Fruit fly (Drosophila melanogaster) whole organism, embryonic: ENCODE results near the gene tok.

Source experiments
- ATbp ChIP-seq: fragments of 200-800 bp; sonication (Bioruptor generic); optimal IDR thresholded peaks from 2 replicates; lab custom pipeline; 2017; ENCODE audit warnings: missing biosample characterization, mild to moderate bottlenecking, missing genetic modification characterization, missing genetic modification reagents
- CG10274 ChIP-seq: fragments of 200-800 bp; sonication (Bioruptor generic); optimal IDR thresholded peaks from 3 replicates; lab custom pipeline; 2017; ENCODE audit warnings: missing biosample characterization, mild to moderate bottlenecking, missing genetic modification characterization
- CG10431 ChIP-seq: fragments of 200-800 bp; sonication (Bioruptor generic); optimal IDR thresholded peaks from 3 replicates; lab custom pipeline; 2018; ENCODE audit warnings: missing biosample characterization, mild to moderate bottlenecking, missing genetic modification characterization
- CG10462 ChIP-seq: fragments of 200-800 bp; sonication (Bioruptor generic); optimal IDR thresholded peaks from 2 replicates; lab custom pipeline; 2016; ENCODE audit warnings: missing biosample characterization, missing genetic modification characterization
- CG11247 ChIP-seq: fragments of 200-800 bp; sonication (Bioruptor generic); IDR thresholded peaks from 2 replicates; pipeline ENCODE4 v1.3.6; 2022; ENCODE audit warnings: missing biosample characterization, missing genetic modification characterization
- CG12155 ChIP-seq: fragments of 200-800 bp; sonication (Bioruptor generic); optimal IDR thresholded peaks from 3 replicates; lab custom pipeline; 2016; ENCODE audit warnings: missing biosample characterization, missing genetic modification characterization
- CG12769 ChIP-seq: fragments of 200-800 bp; sonication (Bioruptor generic); optimal IDR thresholded peaks from 2 replicates; lab custom pipeline; 2019; ENCODE audit warnings: missing biosample characterization, mild to moderate bottlenecking, missing genetic modification characterization, moderate library complexity
- CG12942 ChIP-seq: fragments of 200-800 bp; sonication (Bioruptor generic); optimal IDR thresholded peaks from 3 replicates; lab custom pipeline; 2016; ENCODE audit warnings: missing biosample characterization, missing genetic modification characterization
- CG15073 ChIP-seq: fragments of 200-800 bp; sonication (Bioruptor generic); optimal IDR thresholded peaks from 2 replicates; lab custom pipeline; 2016; ENCODE audit warnings: missing biosample characterization, missing genetic modification characterization
- CG15514 ChIP-seq: fragments of 200-800 bp; sonication (Bioruptor generic); optimal IDR thresholded peaks from 3 replicates; lab custom pipeline; 2017; ENCODE audit warnings: missing biosample characterization, missing genetic modification characterization, mild to moderate bottlenecking, moderate library complexity, missing genetic modification reagents
- CG16863 ChIP-seq: fragments of 200-800 bp; sonication (Bioruptor generic); optimal IDR thresholded peaks from 3 replicates; lab custom pipeline; 2016; ENCODE audit warnings: missing biosample characterization, missing genetic modification characterization
- CG18011 ChIP-seq: fragments of 200-800 bp; sonication (Bioruptor generic); optimal IDR thresholded peaks from 2 replicates; lab custom pipeline; 2017; ENCODE audit warnings: missing biosample characterization, missing genetic modification characterization, mild to moderate bottlenecking, moderate library complexity, missing genotype
- CG18619 ChIP-seq: fragments of 200-800 bp; sonication (Bioruptor generic); optimal IDR thresholded peaks from 3 replicates; lab custom pipeline; 2017; ENCODE audit warnings: missing biosample characterization, mild to moderate bottlenecking, missing genetic modification characterization
- CG2712 ChIP-seq: fragments of 200-800 bp; optimal IDR thresholded peaks from 3 replicates; lab custom pipeline; 2019; ENCODE audit warnings: missing biosample characterization, mild to moderate bottlenecking, missing genetic modification characterization, moderate library complexity
- CG31388 ChIP-seq: fragments of 200-800 bp; sonication (Bioruptor generic); optimal IDR thresholded peaks from 2 replicates; lab custom pipeline; 2016; ENCODE audit warnings: missing biosample characterization, missing genetic modification characterization
- CG6791 ChIP-seq: fragments of 200-800 bp; sonication (Bioruptor generic); IDR thresholded peaks from 3 replicates; pipeline ENCODE4 v1.3.6; 2022; ENCODE audit warnings: missing biosample characterization, missing genetic modification characterization; ENCODE audit not compliant: partially characterized antibody
- CG7745 ChIP-seq: fragments of 200-800 bp; sonication (Bioruptor generic); optimal IDR thresholded peaks from 2 replicates; lab custom pipeline; 2018; ENCODE audit warnings: missing biosample characterization, mild to moderate bottlenecking, missing genetic modification characterization, moderate library complexity
- CG9797 ChIP-seq: fragments of 200-800 bp; sonication (Bioruptor generic); optimal IDR thresholded peaks from 3 replicates; lab custom pipeline; 2018; ENCODE audit warnings: missing biosample characterization, mild to moderate bottlenecking, missing genetic modification characterization
- CrebB ChIP-seq: fragments of 200-800 bp; sonication (Bioruptor generic); optimal IDR thresholded peaks from 3 replicates; lab custom pipeline; 2018; ENCODE audit warnings: missing biosample characterization, mild to moderate bottlenecking, missing genetic modification characterization
- Dad ChIP-seq: fragments of 200-800 bp; sonication (Bioruptor generic); optimal IDR thresholded peaks from 3 replicates; lab custom pipeline; 2016; ENCODE audit warnings: missing biosample characterization, missing genetic modification characterization
- Dbx ChIP-seq: fragments of 200-800 bp; sonication (Bioruptor generic); IDR thresholded peaks from 3 replicates; pipeline ENCODE4 v1.3.6; 2022; ENCODE audit warnings: missing biosample characterization, missing genetic modification characterization
- Drgx ChIP-seq: fragments of 200-800 bp; sonication (Bioruptor generic); IDR thresholded peaks from 2 replicates; pipeline ENCODE4 v1.3.6; 2022; ENCODE audit warnings: missing biosample characterization, missing genetic modification characterization
- Elba2 ChIP-seq: fragments of 200-800 bp; sonication (Bioruptor generic); optimal IDR thresholded peaks from 3 replicates; lab custom pipeline; 2016; ENCODE audit warnings: missing biosample characterization, missing genetic modification characterization
- GATAe ChIP-seq: fragments of 200-800 bp; sonication (Bioruptor generic); conservative IDR thresholded peaks from 2 replicates; pipeline ENCODE4 v1.3.6; 2022; ENCODE audit warnings: missing biosample characterization, missing genetic modification characterization
- H2.0 ChIP-seq: fragments of 200-800 bp; sonication (Bioruptor generic); IDR thresholded peaks from 2 replicates; pipeline ENCODE4 v1.3.6; 2022; ENCODE audit warnings: missing biosample characterization, missing genetic modification characterization
- Hmx ChIP-seq: fragments of 200-800 bp; sonication (Bioruptor generic); optimal IDR thresholded peaks from 2 replicates; lab custom pipeline; 2016; ENCODE audit warnings: missing biosample characterization, missing genetic modification characterization
- Hr51 ChIP-seq, 2 experiments: fragments of 200-800 bp; sonication (Bioruptor generic); optimal IDR thresholded peaks; 2 replicates in 1 of 2; 3 replicates in 1 of 2; lab custom pipeline; 2016 to 2018; ENCODE audit warnings: missing biosample characterization in 2 of 2, missing genetic modification characterization in 2 of 2, mild to moderate bottlenecking in 1 of 2, moderate library complexity in 1 of 2
- MESR4 ChIP-seq: fragments of 200-800 bp; sonication (Bioruptor generic); optimal IDR thresholded peaks from 2 replicates; lab custom pipeline; 2018; ENCODE audit warnings: missing biosample characterization, mild to moderate bottlenecking, missing genetic modification characterization, moderate library complexity
- MTF-1 ChIP-seq: fragments of 200-800 bp; sonication (Bioruptor generic); optimal IDR thresholded peaks from 2 replicates; lab custom pipeline; 2018; ENCODE audit warnings: missing biosample characterization, mild to moderate bottlenecking, missing genetic modification characterization, borderline replicate concordance
- Poxn ChIP-seq: fragments of 200-800 bp; sonication (Bioruptor generic); IDR thresholded peaks from 2 replicates; pipeline ENCODE4 v1.3.6; 2022; ENCODE audit warnings: missing biosample characterization, missing genetic modification characterization
- Six4 ChIP-seq: fragments of 200-800 bp; sonication (Bioruptor generic); optimal IDR thresholded peaks from 2 replicates; lab custom pipeline; 2016; ENCODE audit warnings: missing biosample characterization, missing genetic modification characterization
- Sry-β ChIP-seq: fragments of 200-800 bp; sonication (Bioruptor generic); optimal IDR thresholded peaks from 2 replicates; lab custom pipeline; 2018; ENCODE audit warnings: missing biosample characterization, mild to moderate bottlenecking, missing genetic modification characterization, moderate library complexity
- Tbp ChIP-seq: fragments of >200 bp; optimal IDR thresholded peaks from 2 replicates; lab custom pipeline; 2018; ENCODE audit warnings: missing biosample characterization, missing genetic modification characterization
- Vsx1 ChIP-seq: fragments of 200-800 bp; sonication (Bioruptor generic); optimal IDR thresholded peaks from 2 replicates; lab custom pipeline; 2017; ENCODE audit warnings: missing biosample characterization, mild to moderate bottlenecking, missing genetic modification characterization, missing genetic modification reagents
- Xrp1 ChIP-seq: fragments of 200-800 bp; sonication (Bioruptor generic); IDR thresholded peaks from 2 replicates; pipeline ENCODE4 v1.3.6; 2022; ENCODE audit warnings: missing biosample characterization, missing genetic modification characterization
- ato ChIP-seq: fragments of 200-800 bp; sonication (Bioruptor generic); IDR thresholded peaks from 2 replicates; pipeline ENCODE4 v1.3.6; 2022; ENCODE audit warnings: missing biosample characterization, missing genetic modification characterization; ENCODE audit not compliant: partially characterized antibody
- bowl ChIP-seq: fragments of 200-800 bp; sonication (Bioruptor generic); IDR thresholded peaks from 2 replicates; pipeline ENCODE4 v1.3.6; 2022; ENCODE audit warnings: missing biosample characterization, missing genetic modification characterization
- dmrt99B ChIP-seq: fragments of 200-800 bp; sonication (Bioruptor generic); optimal IDR thresholded peaks from 2 replicates; lab custom pipeline; 2018; ENCODE audit warnings: missing biosample characterization, mild to moderate bottlenecking, missing genetic modification characterization, moderate library complexity
- emc ChIP-seq: fragments of 200-800 bp; sonication (Bioruptor generic); optimal IDR thresholded peaks from 2 replicates; lab custom pipeline; 2016; ENCODE audit warnings: missing biosample characterization, missing genetic modification characterization
- gcm2 ChIP-seq: fragments of 200-800 bp; sonication (Bioruptor generic); optimal IDR thresholded peaks from 2 replicates; lab custom pipeline; 2016; ENCODE audit warnings: missing biosample characterization, missing genetic modification characterization
- grau ChIP-seq: fragments of 200-800 bp; optimal IDR thresholded peaks from 3 replicates; lab custom pipeline; 2019; ENCODE audit warnings: missing biosample characterization, mild to moderate bottlenecking, missing genetic modification characterization, moderate library complexity
- pb ChIP-seq: fragments of 200-800 bp; sonication (Bioruptor generic); optimal IDR thresholded peaks from 3 replicates; lab custom pipeline; 2016; ENCODE audit warnings: missing biosample characterization, missing genetic modification characterization
- pfk ChIP-seq: fragments of 200-800 bp; sonication (Bioruptor generic); optimal IDR thresholded peaks from 2 replicates; lab custom pipeline; 2018; ENCODE audit warnings: missing biosample characterization, mild to moderate bottlenecking, missing genetic modification characterization, moderate library complexity
- pnt ChIP-seq: fragments of 200-800 bp; sonication (Bioruptor generic); optimal IDR thresholded peaks from 3 replicates; lab custom pipeline; 2016; ENCODE audit warnings: missing biosample characterization, missing genetic modification characterization
- sqz ChIP-seq: fragments of 200-800 bp; sonication (Bioruptor generic); optimal IDR thresholded peaks from 3 replicates; lab custom pipeline; 2018; ENCODE audit warnings: missing biosample characterization, mild to moderate bottlenecking, missing genetic modification characterization
- tna ChIP-seq: fragments of 200-800 bp; sonication (Bioruptor generic); IDR thresholded peaks from 2 replicates; pipeline ENCODE4 v1.3.6; 2022; ENCODE audit warnings: missing biosample characterization, missing genetic modification characterization; ENCODE audit not compliant: partially characterized antibody
- tx ChIP-seq: fragments of 200-800 bp; sonication (Bioruptor generic); optimal IDR thresholded peaks from 2 replicates; lab custom pipeline; 2016; ENCODE audit warnings: missing biosample characterization, missing genetic modification characterization
- wdn ChIP-seq: fragments of 200-800 bp; sonication (Bioruptor generic); IDR thresholded peaks from 2 replicates; pipeline ENCODE4 v1.3.6; 2022; ENCODE audit warnings: missing biosample characterization, missing genetic modification characterization

The tok gene

dm6 chr3R:24768538-24769401 lies 49.3 kb downstream of the tok start, which contains the start of gene CG13631 (continued):
- no peak for TF ChIP-seq tna (GFP tag; lab: Robert Waterston, UW)
- no peak for TF ChIP-seq MESR4 (GFP tag; lab: Kevin White, UChicago)
- TF ChIP-seq Sry-β (GFP tag; lab: Kevin White, UChicago) = peak; percentile 68
- peak; percentile 90 for TF ChIP-seq CG12942 (GFP tag; lab: Kevin White, UChicago)
- TF ChIP-seq pfk (GFP tag; lab: Kevin White, UChicago) = no peak
- peak; percentile 96 for TF ChIP-seq Six4 (GFP tag; lab: Kevin White, UChicago)
- TF ChIP-seq CG16863 = peak; percentile 96
- peak; percentile 90 for TF ChIP-seq CG31388 (GFP tag; lab: Kevin White, UChicago)
- TF ChIP-seq pnt (GFP tag; lab: Kevin White, UChicago) = peak; percentile 97
- TF ChIP-seq Elba2 (GFP tag; lab: Kevin White, UChicago) = no peak
- TF ChIP-seq CG6791 (GFP tag; lab: Robert Waterston, UW) = no peak
- peak; percentile 91 for TF ChIP-seq CG18619 (GFP tag; lab: Kevin White, UChicago)
- TF ChIP-seq Xrp1 (GFP tag; lab: Robert Waterston, UW) = peak; percentile 96
- peak; percentile 10 for TF ChIP-seq emc (GFP tag; lab: Kevin White, UChicago)
- peak; percentile 92 for TF ChIP-seq pb (GFP tag; lab: Kevin White, UChicago)
- TF ChIP-seq Hmx (GFP tag; lab: Kevin White, UChicago) = peak; percentile 59
- TF ChIP-seq CG12155 (GFP tag; lab: Kevin White, UChicago) = peak; percentile 82
- peak; percentile 77 for TF ChIP-seq H2.0 (GFP tag; lab: Robert Waterston, UW)
- no peak for TF ChIP-seq GATAe (GFP tag; lab: Robert Waterston, UW)
- TF ChIP-seq Tbp (GFP tag; lab: Kevin White, UChicago) = no peak
- TF ChIP-seq CG10462 (GFP tag; lab: Kevin White, UChicago) = peak; percentile 96
- peak; percentile 76 for TF ChIP-seq CrebB (tag; lab: Kevin White, UChicago)
- no peak for TF ChIP-seq Dbx (GFP tag; lab: Robert Waterston, UW)
- peak; percentile 98 for TF ChIP-seq CG2712
- TF ChIP-seq Vsx1 (GFP tag; lab: Kevin White, UChicago) = peak; percentile 81
- TF ChIP-seq Hr51 (GFP tag; optimal IDR thresholded peaks at IDR 0.05; lab: Kevin White, UChicago) = peak; percentile 46 to 95
- peak; percentile 83 for TF ChIP-seq Dad
- TF ChIP-seq CG12769 (tag; lab: Kevin White, UChicago) = peak; percentile 26
- peak; percentile 74 for TF ChIP-seq CG10274
- no peak for TF ChIP-seq CG7745 (tag; lab: Kevin White, UChicago)
- 0 out of 2 replicates have a peak, but pooled peaks have one; percentile 51 for TF ChIP-seq wdn (GFP tag; lab: Robert Waterston, UW)
- peak; percentile 23; the same call in 1 of the 2 replicates for TF ChIP-seq bowl (GFP tag; lab: Robert Waterston, UW)
- peak; percentile 74 for TF ChIP-seq CG11247
- TF ChIP-seq CG10431 (GFP tag; lab: Kevin White, UChicago) = peak; percentile 94
- TF ChIP-seq CG18011 (GFP tag; lab: Kevin White, UChicago) = no peak
- TF ChIP-seq ato (GFP tag; lab: Robert Waterston, UW) = no peak
- TF ChIP-seq Poxn (GFP tag; lab: Robert Waterston, UW) = no peak
- TF ChIP-seq CG9797 = peak; percentile 32
- TF ChIP-seq Drgx (GFP tag; lab: Robert Waterston, UW) = peak; percentile 97
- TF ChIP-seq grau (tag; lab: Kevin White, UChicago) = peak; percentile 92
- TF ChIP-seq dmrt99B = peak; percentile 98
- TF ChIP-seq CG15514 = peak; percentile 45
- TF ChIP-seq tx = peak; percentile 91
- peak; percentile 91 for TF ChIP-seq gcm2 (GFP tag; lab: Kevin White, UChicago)
- TF ChIP-seq CG15073 (GFP tag; lab: Kevin White, UChicago) = peak; percentile 82
- peak; percentile 97 for TF ChIP-seq ATbp (GFP tag; lab: Kevin White, UChicago)
- TF ChIP-seq sqz (GFP tag; lab: Kevin White, UChicago) = peak; percentile 92
- TF ChIP-seq MTF-1 (GFP tag; lab: Kevin White, UChicago) = peak; percentile 53
